Worm (Caenorhabditis elegans) whole organism, L4 larva: ENCODE results near the gene Y37E11AL.12.
A peak's percentile ranks its signal among the peaks of the same experiment; 100 is the strongest.

ENCODE experiments used
- F26F4.8 ChIP-seq: fragments of 200-800 bp; sonication (Bioruptor generic); conservative IDR thresholded peaks from 2 replicates; pipeline ENCODE4 v1.3.6; 2022; ENCODE audit warnings: missing genetic modification characterization, missing compliant biosample characterization
- R02D3.7 ChIP-seq: fragments of 150-350 bp; sonication (generic microtip); optimal IDR thresholded peaks from 3 replicates; lab custom pipeline; 2014; ENCODE audit warnings: missing biosample characterization, missing genetic modification characterization
- Y75B8A.6 ChIP-seq: fragments of 200-800 bp; sonication (Bioruptor generic); IDR thresholded peaks from 2 replicates; pipeline ENCODE4 v1.3.6; 2022; ENCODE audit warnings: missing genetic modification reagents, missing genetic modification characterization, missing compliant biosample characterization
- ZK337.2 ChIP-seq: fragments of 200-800 bp; sonication (Bioruptor generic); IDR thresholded peaks from 2 replicates; pipeline ENCODE4 v1.3.6; 2022; ENCODE audit warnings: missing genetic modification reagents, missing genetic modification characterization, missing compliant biosample characterization
- aha-1 ChIP-seq: fragments of 150-350 bp; peaks from one replicate; lab custom pipeline; 2014; ENCODE audit warnings: missing biosample characterization, missing genetic modification characterization
- aly-2 ChIP-seq: sonication (generic microtip); optimal IDR thresholded peaks from 2 replicates; lab custom pipeline; 2018; ENCODE audit warnings: missing biosample characterization, missing genetic modification characterization
- ama-1 ChIP-seq: fragments of 150-350 bp; optimal IDR thresholded peaks from 2 replicates; lab custom pipeline; 2014; ENCODE audit warnings: inconsistent platforms, mixed read lengths
- ceh-20 ChIP-seq: fragments of 200-800 bp; sonication (Bioruptor generic); IDR thresholded peaks from 2 replicates; pipeline ENCODE4 v1.3.6; 2022; ENCODE audit warnings: missing genetic modification reagents, missing genetic modification characterization, missing compliant biosample characterization
- ceh-32 ChIP-seq: sonication (generic microtip); optimal IDR thresholded peaks from 2 replicates; lab custom pipeline; 2016; ENCODE audit warnings: mild to moderate bottlenecking, missing genetic modification characterization, missing compliant biosample characterization; ENCODE audit not compliant: poor library complexity
- ceh-62 ChIP-seq: sonication (generic microtip); optimal IDR thresholded peaks from 2 replicates; lab custom pipeline; 2017; ENCODE audit warnings: missing biosample characterization, missing genetic modification characterization
- ceh-82 ChIP-seq: sonication (generic microtip); optimal IDR thresholded peaks from 2 replicates; lab custom pipeline; 2017; ENCODE audit warnings: missing biosample characterization, missing genetic modification characterization
- daf-12 ChIP-seq: fragments of 150-350 bp; optimal IDR thresholded peaks from 2 replicates; lab custom pipeline; 2014; ENCODE audit warnings: missing biosample characterization, missing genetic modification reagents, missing genetic modification characterization
- daf-8 ChIP-seq: fragments of 200-800 bp; sonication (Bioruptor generic); IDR thresholded peaks from 2 replicates; pipeline ENCODE4 v1.3.6; 2022; ENCODE audit warnings: missing genetic modification characterization, missing compliant biosample characterization
- dmd-6 ChIP-seq: fragments of 200-800 bp; sonication (Bioruptor generic); IDR thresholded peaks from 2 replicates; pipeline ENCODE4 v1.3.6; 2022; ENCODE audit warnings: missing genetic modification reagents, missing genetic modification characterization, missing compliant biosample characterization
- dmd-8 ChIP-seq: fragments of 200-800 bp; sonication (Bioruptor generic); IDR thresholded peaks from 2 replicates; pipeline ENCODE4 v1.3.6; 2022; ENCODE audit warnings: missing genetic modification characterization, missing compliant biosample characterization
- egl-27 ChIP-seq: sonication (generic microtip); optimal IDR thresholded peaks from 3 replicates; lab custom pipeline; 2017; ENCODE audit warnings: missing biosample characterization, missing genetic modification reagents, missing genetic modification characterization
- gei-8 ChIP-seq: fragments of 200-800 bp; sonication (Bioruptor generic); optimal IDR thresholded peaks from 2 replicates; lab custom pipeline; 2018; ENCODE audit warnings: mild to moderate bottlenecking, missing genetic modification characterization, missing compliant biosample characterization
- hif-1 ChIP-seq, 2 experiments: sonication (generic microtip); optimal IDR thresholded peaks; 2 replicates each; lab custom pipeline; 2016 to 2017; ENCODE audit warnings: missing compliant biosample characterization in 2 of 2, missing genetic modification characterization in 2 of 2, missing genetic modification reagents in 2 of 2, missing genotype in 2 of 2, mild to moderate bottlenecking in 1 of 2
- hlh-11 ChIP-seq: fragments of 200-800 bp; sonication (Bioruptor generic); optimal IDR thresholded peaks from 2 replicates; lab custom pipeline; 2018; ENCODE audit warnings: mild to moderate bottlenecking, missing genetic modification characterization, missing compliant biosample characterization
- hmg-1.1 ChIP-seq: fragments of 200-800 bp; sonication (Bioruptor generic); IDR thresholded peaks from 2 replicates; pipeline ENCODE4 v1.3.6; 2022; ENCODE audit warnings: missing genetic modification reagents, missing genetic modification characterization, missing compliant biosample characterization
- lim-7 ChIP-seq: fragments of 200-800 bp; sonication (Bioruptor generic); IDR thresholded peaks from 2 replicates; pipeline ENCODE4 v1.3.6; 2022; ENCODE audit warnings: missing genetic modification characterization, missing compliant biosample characterization
- lin-1 ChIP-seq: fragments of 200-800 bp; sonication (Bioruptor generic); IDR thresholded peaks from 2 replicates; pipeline ENCODE4 v1.3.6; 2022; ENCODE audit warnings: missing genetic modification reagents, missing genetic modification characterization, missing compliant biosample characterization
- lin-15B ChIP-seq: fragments of 150-350 bp; sonication (generic microtip); optimal IDR thresholded peaks from 3 replicates; lab custom pipeline; 2014; ENCODE audit warnings: missing biosample characterization, missing genetic modification characterization
- lin-39 ChIP-seq: fragments of 150-350 bp; optimal IDR thresholded peaks from 2 replicates; lab custom pipeline; 2014; ENCODE audit warnings: missing biosample characterization, missing genetic modification reagents, missing genetic modification characterization
- lir-3 ChIP-seq: sonication (generic microtip); optimal IDR thresholded peaks from 2 replicates; lab custom pipeline; 2016; ENCODE audit warnings: mild to moderate bottlenecking, missing genetic modification characterization, missing compliant biosample characterization
- madf-5 ChIP-seq, 2 experiments: fragments of 200-800 bp; sonication (Bioruptor generic); IDR thresholded peaks; 2 replicates each; pipeline ENCODE4 v1.3.6; 2022; ENCODE audit warnings: missing compliant biosample characterization in 2 of 2, missing genetic modification characterization in 2 of 2
- madf-9 ChIP-seq: fragments of 200-800 bp; sonication (Bioruptor generic); conservative IDR thresholded peaks from 2 replicates; pipeline ENCODE4 v1.3.6; 2022; ENCODE audit warnings: missing genetic modification reagents, missing genetic modification characterization, missing compliant biosample characterization
- mes-2 ChIP-seq: sonication (generic microtip); optimal IDR thresholded peaks from 2 replicates; lab custom pipeline; 2016; ENCODE audit warnings: missing genotype, mild to moderate bottlenecking, missing genetic modification characterization, missing compliant biosample characterization; ENCODE audit not compliant: poor library complexity, severe bottlenecking
- mxl-2 ChIP-seq: fragments of 200-800 bp; sonication (Bioruptor generic); conservative IDR thresholded peaks from 2 replicates; pipeline ENCODE4 v1.3.6; 2022; ENCODE audit warnings: missing genetic modification reagents, missing genetic modification characterization, missing compliant biosample characterization
- mxl-3 ChIP-seq: fragments of 200-800 bp; sonication (Bioruptor generic); optimal IDR thresholded peaks from 2 replicates; lab custom pipeline; 2018; ENCODE audit warnings: mild to moderate bottlenecking, missing genetic modification characterization, missing compliant biosample characterization
- nhr-111 ChIP-seq: fragments of 200-800 bp; sonication (Bioruptor generic); optimal IDR thresholded peaks from 2 replicates; lab custom pipeline; 2018; ENCODE audit warnings: mild to moderate bottlenecking, missing genetic modification characterization, missing compliant biosample characterization
- nhr-237 ChIP-seq: sonication (generic microtip); optimal IDR thresholded peaks from 2 replicates; lab custom pipeline; 2017; ENCODE audit warnings: missing biosample characterization, missing genetic modification characterization
- nhr-28 ChIP-seq: fragments of 150-350 bp; optimal IDR thresholded peaks from 2 replicates; lab custom pipeline; 2014; ENCODE audit warnings: missing biosample characterization, missing genetic modification characterization
- nhr-41 ChIP-seq: fragments of 200-800 bp; sonication (Bioruptor generic); IDR thresholded peaks from 2 replicates; pipeline ENCODE4 v1.3.6; 2022; ENCODE audit warnings: missing genetic modification reagents, missing genetic modification characterization, missing compliant biosample characterization
- nhr-76 ChIP-seq: fragments of 150-350 bp; optimal IDR thresholded peaks from 2 replicates; lab custom pipeline; 2014; ENCODE audit warnings: missing biosample characterization, missing genetic modification characterization
- nhr-77 ChIP-seq: fragments of 150-350 bp; optimal IDR thresholded peaks from 2 replicates; lab custom pipeline; 2014; ENCODE audit warnings: missing biosample characterization, missing genetic modification characterization
- pha-4 ChIP-seq, 2 experiments: fragments of 150-350 bp in 1 of 2; fragments of 200-800 bp in 1 of 2; sonication (Bioruptor generic) in 1 of 2; IDR thresholded peaks in 1 of 2; optimal IDR thresholded peaks in 1 of 2; 2 replicates each; pipeline versions ENCODE4 v1.3.6 to Lab custom; 2014 to 2022; ENCODE audit warnings: missing genetic modification characterization in 2 of 2, missing genetic modification reagents in 2 of 2, missing biosample characterization in 1 of 2, missing compliant biosample characterization in 1 of 2
- php-3 ChIP-seq: fragments of 200-800 bp; sonication (Bioruptor generic); IDR thresholded peaks from 2 replicates; pipeline ENCODE4 v1.3.6; 2022; ENCODE audit warnings: missing genetic modification reagents, missing genetic modification characterization, missing compliant biosample characterization
- pqm-1 ChIP-seq: sonication (generic microtip); optimal IDR thresholded peaks from 2 replicates; lab custom pipeline; 2017; ENCODE audit warnings: missing biosample characterization, missing genetic modification characterization
- rbr-2 ChIP-seq: sonication (generic microtip); optimal IDR thresholded peaks from 2 replicates; lab custom pipeline; 2016; ENCODE audit warnings: missing genotype, missing genetic modification characterization, missing compliant biosample characterization
- set-16 ChIP-seq: fragments of 200-800 bp; sonication (Bioruptor generic); IDR thresholded peaks from 2 replicates; pipeline ENCODE4 v1.3.6; 2022; ENCODE audit warnings: missing genetic modification reagents, missing genetic modification characterization, missing compliant biosample characterization
- snpc-1.2 ChIP-seq: fragments of 200-800 bp; sonication (Bioruptor generic); IDR thresholded peaks from 2 replicates; pipeline ENCODE4 v1.3.6; 2022; ENCODE audit warnings: missing genetic modification reagents, missing genetic modification characterization, missing compliant biosample characterization
- snpc-4 ChIP-seq: fragments of 150-350 bp; optimal IDR thresholded peaks from 2 replicates; lab custom pipeline; 2014; ENCODE audit warnings: missing biosample characterization, missing genetic modification characterization
- unc-130 ChIP-seq: sonication (generic microtip); optimal IDR thresholded peaks from 2 replicates; lab custom pipeline; 2016; ENCODE audit warnings: missing genetic modification reagents, missing genetic modification characterization, missing compliant biosample characterization
- unc-39 ChIP-seq: sonication (generic microtip); optimal IDR thresholded peaks from 2 replicates; lab custom pipeline; 2017; ENCODE audit warnings: missing biosample characterization, missing genetic modification characterization
- unc-62 ChIP-seq, 3 experiments: fragments of 150-350 bp in 1 of 3; sonication (generic microtip); optimal IDR thresholded peaks in 2 of 3; peaks in 1 of 3; 1 replicate in 1 of 3; 2 replicates in 2 of 3; lab custom pipeline; 2014 to 2017; ENCODE audit warnings: missing biosample characterization in 3 of 3, missing genetic modification characterization in 3 of 3, missing genetic modification reagents in 3 of 3, missing genotype in 1 of 3
- vab-7 ChIP-seq: fragments of 200-800 bp; sonication (Bioruptor generic); IDR thresholded peaks from 2 replicates; pipeline ENCODE4 v1.3.6; 2022; ENCODE audit warnings: missing genetic modification reagents, missing genetic modification characterization, missing compliant biosample characterization
- zfp-2 ChIP-seq: sonication (generic microtip); optimal IDR thresholded peaks from 2 replicates; lab custom pipeline; 2016; ENCODE audit warnings: mild to moderate bottlenecking, missing genetic modification characterization, missing compliant biosample characterization
- zfp-3 ChIP-seq: fragments of 200-800 bp; sonication (Bioruptor generic); conservative IDR thresholded peaks from 2 replicates; pipeline ENCODE4 v1.3.6; 2022; ENCODE audit warnings: missing genetic modification reagents, missing genetic modification characterization, missing compliant biosample characterization
- zip-2 ChIP-seq: fragments of 150-350 bp; optimal IDR thresholded peaks from 2 replicates; lab custom pipeline; 2014; ENCODE audit warnings: missing biosample characterization, missing genetic modification characterization

Y37E11AL.12 gene

DNA sequence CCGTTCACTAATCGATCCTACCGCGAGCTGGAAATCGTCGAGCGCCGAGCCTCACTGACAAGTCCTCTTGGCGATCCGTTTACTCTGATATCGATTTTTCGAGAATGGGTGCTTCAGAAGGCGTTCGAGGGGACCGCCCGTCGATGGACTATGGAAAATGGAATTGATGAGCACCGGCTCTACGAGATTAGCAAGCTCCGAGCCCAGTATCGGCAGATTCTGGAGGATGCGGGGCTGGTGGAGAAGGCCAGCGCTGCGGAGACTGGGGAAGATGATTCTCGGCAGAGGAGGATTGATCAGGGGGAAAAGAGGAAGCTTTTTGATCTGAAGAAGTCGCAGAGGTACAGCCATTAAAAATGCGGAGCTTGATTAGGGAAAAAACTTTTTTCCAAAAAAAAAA, 29.6 kb upstream of the Y37E11AL.12 start:
- TF ChIP-seq rbr-2 (no peak), R02D3.7 (no peak), aha-1 (tag; lab: Kevin White, UChicago) (no peak), dmd-8 (GFP tag; lab: Robert Waterston, UW) (0 out of 2 replicates have a peak, but pooled peaks have one; percentile 3), set-16 (GFP tag; lab: Robert Waterston, UW) (peak; percentile 78), hmg-1.1 (GFP tag; lab: Robert Waterston, UW) (no peak)

DNA sequence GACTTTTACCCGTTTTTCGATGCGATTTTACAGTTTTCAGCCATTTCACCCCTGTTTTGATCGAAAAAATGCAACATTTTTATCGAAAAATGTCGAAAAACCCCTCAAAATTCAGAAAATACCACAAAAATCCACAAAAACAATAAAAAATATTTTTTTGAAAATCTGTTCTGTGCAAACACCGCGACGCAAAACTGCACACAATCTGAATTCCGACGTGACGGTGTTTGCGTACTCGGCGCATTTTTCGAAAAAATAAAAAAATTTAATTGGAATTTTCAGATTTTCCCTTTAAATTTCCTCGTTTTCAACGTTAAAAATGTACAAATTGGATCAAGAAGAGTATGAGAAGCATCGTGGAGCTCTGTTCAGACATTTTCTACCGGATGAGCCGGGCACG, 24.1 kb upstream of the Y37E11AL.12 start, which contains the start of gene smgl-2:
smgl-2 (plus strand) TSS at position 320 of the 400 bp plus-strand sequence.
- TF ChIP-seq ama-1 (lab: Kevin White, UChicago) (no peak), ceh-62 (tag; lab: Kevin White, UChicago) (no peak), zfp-3 (GFP tag; lab: Robert Waterston, UW) (no peak), ZK337.2 (GFP tag; lab: Robert Waterston, UW) (no peak), nhr-237 (no peak), madf-9 (GFP tag; lab: Robert Waterston, UW) (no peak), lin-15B (tag; lab: Kevin White, UChicago) (peak; percentile 38), unc-130 (GFP tag; lab: Kevin White, UChicago) (no peak), gei-8 (GFP tag; lab: Kevin White, UChicago) (no peak), daf-8 (no peak), dmd-6 (GFP tag; lab: Robert Waterston, UW) (0 out of 2 replicates have a peak, but pooled peaks have one; percentile 29), hif-1 (tag; optimal IDR thresholded peaks at IDR 0.05; lab: Kevin White, UChicago) (peak in 1 of 2 experiments; percentile 0), F26F4.8 (no peak), nhr-41 (GFP tag; lab: Robert Waterston, UW) (no peak), daf-12 (tag; lab: Kevin White, UChicago) (no peak), lim-7 (no peak), hlh-11 (tag; lab: Kevin White, UChicago) (peak; percentile 48), ceh-32 (no peak), lir-3 (tag; lab: Kevin White, UChicago) (no peak), nhr-77 (tag; lab: Kevin White, UChicago) (peak; percentile 10), ceh-82 (tag; lab: Kevin White, UChicago) (no peak), pha-4 (GFP tag; IDR thresholded peaks at IDR 0.05; lab: Robert Waterston, UW) (0 out of 2 replicates have a peak, but pooled peaks have one; percentile 12), pha-4 (tag; optimal IDR thresholded peaks at IDR 0.05; lab: Kevin White, UChicago) (no peak), lin-1 (no peak), php-3 (no peak), nhr-76 (tag; lab: Kevin White, UChicago) (no peak), vab-7 (no peak), dmd-8 (GFP tag; lab: Robert Waterston, UW) (no peak), mxl-2 (GFP tag; lab: Robert Waterston, UW) (no peak), unc-39 (tag; lab: Kevin White, UChicago) (no peak), zip-2 (no peak), ceh-20 (0 out of 2 replicates have a peak, but pooled peaks have one; percentile 29), madf-5 (GFP tag; IDR thresholded peaks at IDR 0.05; lab: Robert Waterston, UW) (no peak), snpc-4 (tag; lab: Kevin White, UChicago) (no peak), Y75B8A.6 (no peak), lin-39 (no peak), mes-2 (tag; lab: Kevin White, UChicago) (peak; percentile 80), pqm-1 (tag; lab: Kevin White, UChicago) (no peak), snpc-1.2 (no peak), egl-27 (tag; lab: Kevin White, UChicago) (no peak), unc-62 (GFP tag; optimal IDR thresholded peaks at IDR 0.05 in 1 of 2; lab: Kevin White, UChicago) (no peak), unc-62 (tag; optimal IDR thresholded peaks at IDR 0.05; lab: Kevin White, UChicago) (no peak), aly-2 (tag; lab: Kevin White, UChicago) (no peak), nhr-28 (peak; percentile 32), nhr-111 (no peak), zfp-2 (tag; lab: Kevin White, UChicago) (no peak), mxl-3 (GFP tag; lab: Kevin White, UChicago) (no peak)
